Fruit fly (Drosophila melanogaster) whole organism, embryonic: ENCODE measurements around the gene CG1896.

ENCODE experiments used
- ATbp ChIP-seq: fragments of 200-800 bp; sonication (Bioruptor generic); optimal IDR thresholded peaks from 2 replicates; lab custom pipeline; 2017; ENCODE audit warnings: missing biosample characterization, mild to moderate bottlenecking, missing genetic modification characterization, missing genetic modification reagents
- Atf3 ChIP-seq: fragments of 200-800 bp; sonication (Bioruptor generic); optimal IDR thresholded peaks from 3 replicates; lab custom pipeline; 2016; ENCODE audit warnings: missing biosample characterization, missing genetic modification characterization
- CG11247 ChIP-seq: fragments of 200-800 bp; sonication (Bioruptor generic); IDR thresholded peaks from 2 replicates; pipeline ENCODE4 v1.3.6; 2022; ENCODE audit warnings: missing biosample characterization, missing genetic modification characterization
- CG11695 ChIP-seq: fragments of 200-800 bp; sonication (Bioruptor generic); IDR thresholded peaks from 3 replicates; pipeline ENCODE4 v1.3.6; 2022; ENCODE audit warnings: missing biosample characterization, missing genetic modification characterization
- CG15011 ChIP-seq: fragments of 200-800 bp; sonication (Bioruptor generic); optimal IDR thresholded peaks from 3 replicates; lab custom pipeline; 2018; ENCODE audit warnings: missing biosample characterization, mild to moderate bottlenecking, missing genetic modification characterization
- CG15601 ChIP-seq: fragments of 200-800 bp; sonication (Bioruptor generic); optimal IDR thresholded peaks from 3 replicates; lab custom pipeline; 2019; ENCODE audit warnings: missing biosample characterization, mild to moderate bottlenecking, missing genetic modification characterization, moderate library complexity
- CG17912 ChIP-seq: fragments of 200-800 bp; sonication (Bioruptor generic); optimal IDR thresholded peaks from 2 replicates; lab custom pipeline; 2018; ENCODE audit warnings: missing biosample characterization, mild to moderate bottlenecking, missing genetic modification characterization
- CG18476 ChIP-seq: fragments of 200-800 bp; sonication (Bioruptor generic); optimal IDR thresholded peaks from 2 replicates; lab custom pipeline; 2016; ENCODE audit warnings: missing biosample characterization, mild to moderate bottlenecking, missing genetic modification characterization
- CG33557 ChIP-seq: fragments of 200-800 bp; sonication (Bioruptor generic); optimal IDR thresholded peaks from 2 replicates; lab custom pipeline; 2019; ENCODE audit warnings: missing biosample characterization, mild to moderate bottlenecking, missing genetic modification characterization, moderate library complexity
- CG4282 ChIP-seq: fragments of 200-800 bp; sonication (Bioruptor generic); optimal IDR thresholded peaks from 2 replicates; lab custom pipeline; 2016; ENCODE audit warnings: missing biosample characterization, missing genetic modification characterization
- CG4617 ChIP-seq: fragments of 200-800 bp; sonication (Bioruptor generic); optimal IDR thresholded peaks from 3 replicates; lab custom pipeline; 2016; ENCODE audit warnings: missing biosample characterization, missing genetic modification characterization, borderline replicate concordance
- CG5953 ChIP-seq: fragments of 200-800 bp; sonication (Bioruptor generic); IDR thresholded peaks from 2 replicates; pipeline ENCODE4 v1.3.6; 2022; ENCODE audit warnings: missing biosample characterization, missing genetic modification characterization
- CG8281 ChIP-seq: fragments of 200-800 bp; sonication (Bioruptor generic); optimal IDR thresholded peaks from 2 replicates; lab custom pipeline; 2018; ENCODE audit warnings: missing biosample characterization, mild to moderate bottlenecking, missing genetic modification characterization, moderate library complexity
- CG8359 ChIP-seq: fragments of 200-800 bp; sonication (Bioruptor generic); optimal IDR thresholded peaks from 2 replicates; lab custom pipeline; 2017; ENCODE audit warnings: missing biosample characterization, mild to moderate bottlenecking, missing genetic modification characterization, borderline replicate concordance
- CG8944 ChIP-seq: fragments of 200-800 bp; sonication (Bioruptor generic); optimal IDR thresholded peaks from 3 replicates; lab custom pipeline; 2016; ENCODE audit warnings: missing biosample characterization, missing genetic modification characterization
- Chrac-16 ChIP-seq: fragments of 200-800 bp; sonication (Bioruptor generic); optimal IDR thresholded peaks from 3 replicates; lab custom pipeline; 2016; ENCODE audit warnings: missing biosample characterization, missing genetic modification characterization
- Dp ChIP-seq: fragments of 200-800 bp; sonication (Bioruptor generic); optimal IDR thresholded peaks from 2 replicates; lab custom pipeline; 2018; ENCODE audit warnings: missing biosample characterization, mild to moderate bottlenecking, missing genetic modification characterization, moderate library complexity
- Kr ChIP-seq: fragments of 200-800 bp; sonication (Bioruptor generic); optimal IDR thresholded peaks from 2 replicates; lab custom pipeline; 2017; ENCODE audit warnings: missing biosample characterization, mild to moderate bottlenecking, missing genetic modification characterization
- Myb ChIP-seq: fragments of 200-800 bp; sonication (Bioruptor generic); optimal IDR thresholded peaks from 2 replicates; lab custom pipeline; 2016; ENCODE audit warnings: missing biosample characterization, missing genetic modification characterization
- NC2α ChIP-seq: fragments of 200-800 bp; sonication (Bioruptor generic); optimal IDR thresholded peaks from 2 replicates; lab custom pipeline; 2016; ENCODE audit warnings: missing biosample characterization, missing genetic modification characterization
- NC2β ChIP-seq: fragments of 200-800 bp; sonication (Bioruptor generic); optimal IDR thresholded peaks from 2 replicates; lab custom pipeline; 2016; ENCODE audit warnings: missing biosample characterization, missing genetic modification characterization
- Nf-YC ChIP-seq: fragments of 200-800 bp; optimal IDR thresholded peaks from 3 replicates; lab custom pipeline; 2019; ENCODE audit warnings: missing biosample characterization, mild to moderate bottlenecking, missing genetic modification characterization, moderate library complexity
- Ravus ChIP-seq: fragments of 200-800 bp; sonication (Bioruptor generic); IDR thresholded peaks from 2 replicates; pipeline ENCODE4 v1.3.6; 2022; ENCODE audit warnings: missing biosample characterization, missing genetic modification characterization
- Rfx ChIP-seq: fragments of 200-800 bp; sonication (Bioruptor generic); IDR thresholded peaks from 2 replicates; pipeline ENCODE4 v1.3.6; 2022; ENCODE audit warnings: missing biosample characterization, missing genetic modification characterization
- Scr ChIP-seq: fragments of 200-800 bp; sonication (Bioruptor generic); IDR thresholded peaks from 2 replicates; pipeline ENCODE4 v1.3.6; 2022; ENCODE audit warnings: missing biosample characterization, missing genetic modification characterization; ENCODE audit not compliant: partially characterized antibody
- Vsx1 ChIP-seq: fragments of 200-800 bp; sonication (Bioruptor generic); optimal IDR thresholded peaks from 2 replicates; lab custom pipeline; 2017; ENCODE audit warnings: missing biosample characterization, mild to moderate bottlenecking, missing genetic modification characterization, missing genetic modification reagents
- Xbp1 ChIP-seq: fragments of 200-800 bp; sonication (Bioruptor generic); optimal IDR thresholded peaks from 3 replicates; lab custom pipeline; 2016; ENCODE audit warnings: missing biosample characterization, mild to moderate bottlenecking, missing genetic modification characterization
- al ChIP-seq: fragments of 200-800 bp; sonication (Bioruptor generic); IDR thresholded peaks from 2 replicates; pipeline ENCODE4 v1.3.6; 2022; ENCODE audit warnings: missing biosample characterization, missing genetic modification characterization
- ara ChIP-seq: fragments of 200-800 bp; sonication (Bioruptor generic); IDR thresholded peaks from 2 replicates; pipeline ENCODE4 v1.3.6; 2022; ENCODE audit warnings: missing biosample characterization, missing genetic modification characterization
- bigmax ChIP-seq: fragments of 200-800 bp; sonication (Bioruptor generic); optimal IDR thresholded peaks from 2 replicates; lab custom pipeline; 2018; ENCODE audit warnings: missing biosample characterization, mild to moderate bottlenecking, missing genetic modification characterization
- chinmo ChIP-seq: fragments of 200-800 bp; sonication (Bioruptor generic); IDR thresholded peaks from 4 replicates; pipeline ENCODE4 v1.3.6; 2022; ENCODE audit warnings: missing biosample characterization, missing genetic modification characterization; ENCODE audit not compliant: partially characterized antibody
- da ChIP-seq: fragments of 200-800 bp; sonication (Bioruptor generic); optimal IDR thresholded peaks from 2 replicates; lab custom pipeline; 2016; ENCODE audit warnings: missing biosample characterization, missing genetic modification characterization
- dmrt99B ChIP-seq: fragments of 200-800 bp; sonication (Bioruptor generic); optimal IDR thresholded peaks from 2 replicates; lab custom pipeline; 2018; ENCODE audit warnings: missing biosample characterization, mild to moderate bottlenecking, missing genetic modification characterization, moderate library complexity
- eve ChIP-seq, 2 experiments: fragments of >200 bp; optimal IDR thresholded peaks; 2 replicates each; lab custom pipeline; 2017; ENCODE audit warnings: missing biosample characterization in 2 of 2, missing genetic modification characterization in 2 of 2
- gcm2 ChIP-seq: fragments of 200-800 bp; sonication (Bioruptor generic); optimal IDR thresholded peaks from 2 replicates; lab custom pipeline; 2016; ENCODE audit warnings: missing biosample characterization, missing genetic modification characterization
- h ChIP-seq: fragments of >200 bp; optimal IDR thresholded peaks from 2 replicates; lab custom pipeline; 2017
- lov ChIP-seq, 2 experiments: fragments of 200-800 bp in 1 of 2; fragments of >200 bp in 1 of 2; sonication (Bioruptor generic) in 1 of 2; IDR thresholded peaks in 1 of 2; optimal IDR thresholded peaks in 1 of 2; 2 replicates in 1 of 2; 3 replicates in 1 of 2; pipeline versions ENCODE4 v1.3.6 to Lab custom; 2017 to 2022; ENCODE audit warnings: missing biosample characterization in 1 of 2, missing genetic modification characterization in 1 of 2
- nerfin-1 ChIP-seq: fragments of 200-800 bp; sonication (Bioruptor generic); optimal IDR thresholded peaks from 3 replicates; lab custom pipeline; 2019; ENCODE audit warnings: missing biosample characterization, mild to moderate bottlenecking, missing genetic modification characterization, moderate library complexity
- nmo ChIP-seq: fragments of 200-800 bp; sonication (Bioruptor generic); optimal IDR thresholded peaks from 2 replicates; lab custom pipeline; 2018; ENCODE audit warnings: missing biosample characterization, mild to moderate bottlenecking, missing genetic modification characterization, moderate library complexity
- odd ChIP-seq: fragments of 200-800 bp; sonication (Bioruptor generic); optimal IDR thresholded peaks from 2 replicates; lab custom pipeline; 2017; ENCODE audit warnings: missing biosample characterization, mild to moderate bottlenecking, missing genetic modification characterization
- org-1 ChIP-seq: fragments of 200-800 bp; sonication (Bioruptor generic); optimal IDR thresholded peaks from 2 replicates; lab custom pipeline; 2017; ENCODE audit warnings: missing biosample characterization, missing genetic modification characterization
- prd ChIP-seq, 3 experiments: fragments of >200 bp in 2 of 3; fragments of 200-800 bp in 1 of 3; sonication (Bioruptor generic) in 1 of 3; optimal IDR thresholded peaks in 2 of 3; IDR thresholded peaks in 1 of 3; 2 replicates in 2 of 3; 3 replicates in 1 of 3; pipeline versions ENCODE4 v1.3.6 to Lab custom; 2017 to 2022; ENCODE audit warnings: missing biosample characterization in 1 of 3, missing genetic modification characterization in 1 of 3
- sc ChIP-seq, 3 experiments: fragments of >200 bp in 2 of 3; fragments of 200-800 bp in 1 of 3; sonication (Bioruptor generic) in 1 of 3; optimal IDR thresholded peaks; 2 replicates in 2 of 3; 3 replicates in 1 of 3; lab custom pipeline; 2017; ENCODE audit warnings: mild to moderate bottlenecking in 1 of 3, missing biosample characterization in 1 of 3, missing genetic modification characterization in 1 of 3, missing genetic modification reagents in 1 of 3
- sima ChIP-seq: fragments of 200-800 bp; sonication (Bioruptor generic); optimal IDR thresholded peaks from 2 replicates; lab custom pipeline; 2016; ENCODE audit warnings: missing biosample characterization, missing genetic modification characterization
- sob ChIP-seq: fragments of 200-800 bp; sonication (Bioruptor generic); IDR thresholded peaks from 2 replicates; pipeline ENCODE4 v1.3.6; 2022; ENCODE audit warnings: missing biosample characterization, missing genetic modification characterization
- tio ChIP-seq: fragments of 200-800 bp; sonication (Bioruptor generic); optimal IDR thresholded peaks from 2 replicates; lab custom pipeline; 2017; ENCODE audit warnings: missing biosample characterization, missing genetic modification characterization, inconsistent platforms
- tna ChIP-seq: fragments of 200-800 bp; sonication (Bioruptor generic); IDR thresholded peaks from 2 replicates; pipeline ENCODE4 v1.3.6; 2022; ENCODE audit warnings: missing biosample characterization, missing genetic modification characterization; ENCODE audit not compliant: partially characterized antibody
- vfl ChIP-seq: fragments of 200-800 bp; sonication (Bioruptor generic); optimal IDR thresholded peaks from 2 replicates; lab custom pipeline; 2016; ENCODE audit warnings: missing biosample characterization, missing genetic modification characterization
- zfh2 ChIP-seq: fragments of 200-800 bp; sonication (Bioruptor generic); optimal IDR thresholded peaks from 2 replicates; lab custom pipeline; 2016; ENCODE audit warnings: missing biosample characterization, missing genetic modification characterization

Gene CG1896

DNA sequence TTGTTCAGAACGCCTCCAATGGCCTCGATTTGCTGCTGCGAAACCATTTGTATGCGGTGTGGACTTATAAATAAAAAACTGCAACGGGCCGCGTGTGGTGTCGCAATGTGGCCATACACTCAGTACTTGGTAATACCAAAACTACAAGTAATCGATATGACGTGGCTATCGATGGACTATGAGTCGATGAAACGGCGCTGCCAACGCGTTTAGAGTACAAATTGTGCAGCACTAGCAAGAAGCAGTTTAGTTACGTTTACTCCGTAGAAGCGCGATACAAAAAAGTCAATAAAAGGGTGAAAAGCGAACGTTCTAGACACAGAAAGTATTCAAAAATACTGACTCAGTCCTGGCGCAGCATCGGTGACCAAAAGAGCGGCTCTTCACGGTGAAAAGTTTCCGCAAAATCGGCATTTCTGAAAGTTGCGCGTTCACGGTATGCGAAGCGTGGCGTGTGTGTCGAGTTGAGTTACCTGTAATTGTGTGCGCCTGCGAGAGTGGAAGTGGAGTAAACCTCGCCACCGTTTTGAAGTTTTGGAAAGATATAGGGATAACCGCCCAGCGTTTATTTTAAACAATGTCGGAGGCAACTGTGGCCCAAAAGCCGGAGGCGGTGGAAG lies 3.5 kb downstream of the CG1896 start, which contains the start of the genes nero and CG1910 (continued):
- TF ChIP-seq CG15011 (GFP tag; lab: Kevin White, UChicago) (no peak), Rfx (no peak), CG15601 (tag; lab: Kevin White, UChicago) (peak; percentile 37), Kr (GFP tag; lab: Kevin White, UChicago) (peak; percentile 3), prd (optimal IDR thresholded peaks at IDR 0.05; lab: Kevin White, UChicago) (no peak), prd (GFP tag; IDR thresholded peaks at IDR 0.05; lab: Robert Waterston, UW) (no peak), tna (GFP tag; lab: Robert Waterston, UW) (no peak), zfh2 (no peak), Atf3 (no peak), Chrac-16 (GFP tag; lab: Kevin White, UChicago) (no peak), CG8281 (tag; lab: Kevin White, UChicago) (no peak), org-1 (GFP tag; lab: Kevin White, UChicago) (no peak), CG11695 (GFP tag; lab: Robert Waterston, UW) (no peak), bigmax (peak; percentile 60), Dp (peak; percentile 54), tio (GFP tag; lab: Kevin White, UChicago) (no peak), nerfin-1 (tag; lab: Kevin White, UChicago) (peak; percentile 25), vfl (GFP tag; lab: Kevin White, UChicago) (peak; percentile 1), Xbp1 (GFP tag; lab: Kevin White, UChicago) (peak; percentile 52), ATbp (GFP tag; lab: Kevin White, UChicago) (no peak), NC2α (GFP tag; lab: Kevin White, UChicago) (no peak), CG4282 (GFP tag; lab: Kevin White, UChicago) (no peak), sob (no peak), CG18476 (GFP tag; lab: Kevin White, UChicago) (no peak), da (GFP tag; lab: Kevin White, UChicago) (no peak), sc (optimal IDR thresholded peaks at IDR 0.05; lab: Kevin White, UChicago) (no peak), sc (GFP tag; optimal IDR thresholded peaks at IDR 0.05; lab: Kevin White, UChicago) (no peak), Nf-YC (tag; lab: Kevin White, UChicago) (no peak), gcm2 (GFP tag; lab: Kevin White, UChicago) (no peak), CG8359 (GFP tag; lab: Kevin White, UChicago) (no peak), dmrt99B (no peak), NC2β (GFP tag; lab: Kevin White, UChicago) (peak; percentile 36), CG11247 (GFP tag; lab: Robert Waterston, UW) (no peak), CG4617 (GFP tag; lab: Kevin White, UChicago) (peak; percentile 55), sima (GFP tag; lab: Kevin White, UChicago) (no peak), nmo (GFP tag; lab: Kevin White, UChicago) (peak; percentile 48), CG33557 (GFP tag; lab: Kevin White, UChicago) (no peak), CG8944 (GFP tag; lab: Kevin White, UChicago) (no peak), h (no peak), lov (optimal IDR thresholded peaks at IDR 0.05; lab: Kevin White, UChicago) (no peak), lov (GFP tag; IDR thresholded peaks at IDR 0.05; lab: Robert Waterston, UW) (no peak), Myb (peak; percentile 71), eve (GFP tag; optimal IDR thresholded peaks at IDR 0.05; lab: Kevin White, UChicago) (no peak), Ravus (GFP tag; lab: Robert Waterston, UW) (no peak), chinmo (GFP tag; lab: Robert Waterston, UW) (no peak), Vsx1 (GFP tag; lab: Kevin White, UChicago) (no peak), odd (GFP tag; lab: Kevin White, UChicago) (no peak), ara (GFP tag; lab: Robert Waterston, UW) (no peak), CG17912 (GFP tag; lab: Kevin White, UChicago) (no peak), al (GFP tag; lab: Robert Waterston, UW) (no peak), Scr (no peak), CG5953 (GFP tag; lab: Robert Waterston, UW) (no peak)
